Fruit fly (Drosophila melanogaster) whole organism, embryonic: ENCODE results near the gene esc.

Experiments used
- CG10979 ChIP-seq: fragments of 200-800 bp; sonication (Bioruptor generic); optimal IDR thresholded peaks from 2 replicates; lab custom pipeline; 2018; ENCODE audit warnings: missing biosample characterization, mild to moderate bottlenecking, missing genetic modification characterization, moderate library complexity
- Dip2 ChIP-seq: fragments of 200-800 bp; sonication (Bioruptor generic); IDR thresholded peaks from 2 replicates; pipeline ENCODE4 v1.3.6; 2022; ENCODE audit warnings: missing biosample characterization, missing genetic modification characterization
- amos ChIP-seq: fragments of 200-800 bp; sonication (Bioruptor generic); IDR thresholded peaks from 2 replicates; pipeline ENCODE4 v1.3.6; 2022; ENCODE audit warnings: missing biosample characterization, missing genetic modification characterization; ENCODE audit not compliant: partially characterized antibody
- bcd ChIP-seq: fragments of 200-800 bp; sonication (Bioruptor generic); optimal IDR thresholded peaks from 2 replicates; lab custom pipeline; 2017; ENCODE audit warnings: missing biosample characterization, mild to moderate bottlenecking, missing genetic modification characterization
- emc ChIP-seq: fragments of 200-800 bp; sonication (Bioruptor generic); optimal IDR thresholded peaks from 2 replicates; lab custom pipeline; 2016; ENCODE audit warnings: missing biosample characterization, missing genetic modification characterization
- pan ChIP-seq, 4 experiments: fragments of >200 bp in 3 of 4; fragments of 200-800 bp in 1 of 4; sonication (Bioruptor generic) in 1 of 4; optimal IDR thresholded peaks in 3 of 4; IDR thresholded peaks in 1 of 4; 2 replicates each; pipeline versions ENCODE4 v1.3.6 to Lab custom; 2017 to 2022; ENCODE audit warnings: missing biosample characterization in 2 of 4, missing genetic modification characterization in 2 of 4, mixed read lengths in 1 of 4
- ro ChIP-seq: fragments of 200-800 bp; sonication (Bioruptor generic); IDR thresholded peaks from 2 replicates; pipeline ENCODE4 v1.3.6; 2022; ENCODE audit warnings: missing biosample characterization, missing genetic modification characterization

DNA sequence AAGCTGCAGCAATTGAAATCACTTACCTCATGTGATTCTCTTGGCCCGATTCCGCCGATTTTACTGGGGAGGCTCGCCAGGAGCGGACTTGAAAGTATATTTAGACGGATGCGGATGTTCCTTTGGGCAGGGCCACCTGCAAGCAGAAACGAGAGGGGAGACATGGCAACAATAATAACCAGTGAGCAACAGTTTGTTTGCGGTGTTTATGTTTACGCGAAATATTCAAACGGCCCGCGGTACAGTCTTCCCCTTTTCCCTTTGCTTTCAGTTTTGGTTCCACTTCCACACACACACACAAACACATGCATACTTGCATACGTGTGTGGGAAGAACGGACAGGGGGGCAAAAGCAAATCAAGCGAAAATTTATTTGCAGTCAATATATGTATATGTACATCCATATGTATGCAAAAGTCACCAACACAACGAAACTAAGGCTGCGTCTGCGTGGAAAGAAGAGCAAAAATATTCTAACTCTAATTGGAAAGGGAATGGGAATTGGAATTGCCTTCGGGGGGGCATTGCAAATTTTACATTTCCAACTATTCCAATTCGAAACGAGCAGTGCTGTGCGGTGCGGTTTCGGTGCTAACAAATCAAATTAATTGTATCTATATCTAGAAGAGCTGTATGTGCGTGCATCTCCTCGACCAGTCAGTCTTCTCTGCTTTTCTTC is 23.0 kb downstream of the esc start:
- no peak for TF ChIP-seq ro (GFP tag; lab: Robert Waterston, UW)
- no peak for TF ChIP-seq Dip2 (GFP tag; lab: Robert Waterston, UW)
- no peak for TF ChIP-seq CG10979 (tag; lab: Kevin White, UChicago)
- TF ChIP-seq pan (optimal IDR thresholded peaks at IDR 0.05; lab: Kevin White, UChicago), result no peak
- no peak for TF ChIP-seq pan (GFP tag; optimal IDR thresholded peaks at IDR 0.05 in 1 of 2, IDR thresholded peaks at IDR 0.05 in 1 of 2)
- TF ChIP-seq emc, result no peak
- no peak for TF ChIP-seq amos (GFP tag; lab: Robert Waterston, UW)
- no peak for TF ChIP-seq bcd (GFP tag; lab: Kevin White, UChicago)
